Worm (Caenorhabditis elegans): ENCODE results near the gene gck-1.

DNA sequence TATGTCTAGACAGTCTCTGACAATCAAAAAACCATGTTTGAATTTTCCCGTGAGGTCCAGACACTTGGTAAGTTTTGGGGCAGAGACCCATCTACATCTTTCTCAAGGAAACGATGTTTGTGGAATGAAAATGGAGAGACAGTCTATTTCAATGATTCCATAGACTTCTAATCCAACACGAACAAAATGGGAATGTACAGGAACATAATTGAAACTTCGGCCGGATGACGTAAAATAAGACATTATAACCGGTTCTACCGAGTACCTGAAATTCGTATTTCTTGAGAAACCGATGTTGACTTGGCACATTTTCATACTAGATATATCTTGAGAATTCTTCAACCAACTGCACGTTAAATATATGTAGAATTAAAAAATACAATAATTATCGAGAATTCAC lies 40.5 kb downstream of the gck-1 start, which contains the start of gene str-87:
- TF ChIP-seq ama-1 (optimal IDR thresholded peaks at IDR 0.05) (no peak), sox-2 (GFP tag; IDR thresholded peaks at IDR 0.05) (no peak), lim-6 (tag; optimal IDR thresholded peaks at IDR 0.05) (no peak), sox-4 (tag; optimal IDR thresholded peaks at IDR 0.05) (no peak), hlh-15 (tag; optimal IDR thresholded peaks at IDR 0.05) (no peak), che-1 (tag; optimal IDR thresholded peaks at IDR 0.05) (no peak), fkh-10 (GFP tag; optimal IDR thresholded peaks at IDR 0.05) (no peak), hlh-30 (tag; optimal IDR thresholded peaks at IDR 0.05; ENCODE audit: insufficient read depth) (no peak), tbx-7 (tag; optimal IDR thresholded peaks at IDR 0.05) (no peak), K02D7.2 (tag; optimal IDR thresholded peaks at IDR 0.05) (no peak)

All from whole organism, late embryonic.